Fruit fly (Drosophila melanogaster) S2 (cell line): ENCODE measurements around the gene CG34253.

ENCODE experiments used
- CG8478 ChIP-seq: fragments of >200 bp; optimal IDR thresholded peaks from 2 replicates; lab custom pipeline; 2018
- CTCF ChIP-seq, 2 experiments: fragments of >200 bp; optimal IDR thresholded peaks; 2 replicates each; lab custom pipeline; 2018

dm6 chr3L:18046590-18047158 is 40.4 kb downstream of the CG34253 start:
- TF ChIP-seq CTCF (optimal IDR thresholded peaks at IDR 0.05; lab: Kevin White, UChicago): no peak
- TF ChIP-seq CG8478: no peak
